Fruit fly (Drosophila melanogaster): ENCODE measurements around the gene Tcs5.

DNA sequence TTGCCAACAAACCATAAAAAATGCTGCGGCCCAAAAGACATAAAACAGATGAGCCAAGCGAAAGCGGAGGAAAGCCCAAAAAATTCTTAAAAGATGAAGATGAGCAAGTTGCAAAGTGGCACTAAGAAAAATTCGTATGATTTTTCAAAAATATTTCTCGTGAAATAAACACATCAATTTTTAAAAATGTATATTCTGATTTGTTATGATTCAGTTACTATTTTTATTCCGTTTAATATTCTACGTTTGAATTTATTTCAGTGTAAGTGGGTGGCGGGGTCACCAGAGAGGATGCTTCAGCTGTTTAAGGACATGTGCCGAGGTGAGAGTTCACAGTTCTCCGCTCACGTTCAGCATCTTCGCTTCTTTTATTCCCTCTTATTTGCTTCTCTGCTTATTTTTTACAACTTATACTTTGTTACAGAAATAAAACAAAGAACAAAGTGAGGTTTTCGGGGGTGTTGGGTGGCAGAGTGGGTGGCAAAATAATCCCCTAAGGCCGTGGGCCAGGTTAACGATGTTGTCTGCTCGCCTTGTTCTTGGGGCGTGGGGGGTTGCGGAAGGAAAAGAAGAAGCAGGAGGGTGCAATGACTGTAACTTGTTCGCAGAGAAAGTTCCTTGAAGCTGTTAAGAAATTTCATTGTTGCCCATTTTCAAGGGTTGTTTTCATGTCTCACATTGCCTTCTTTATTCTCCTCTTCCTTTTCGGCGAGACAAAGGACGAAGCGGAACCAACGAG lies 43.2 kb upstream of the Tcs5 start:
- TF ChIP-seq CG10431 (GFP tag; optimal IDR thresholded peaks at IDR 0.05) (no peak), CG17612 (GFP tag; IDR thresholded peaks at IDR 0.05) (no peak), CG42726 (GFP tag; IDR thresholded peaks at IDR 0.05; ENCODE audit: partially characterized antibody) (no peak), B-H2 (GFP tag; optimal IDR thresholded peaks at IDR 0.05) (no peak), CG14860 (GFP tag; IDR thresholded peaks at IDR 0.05; ENCODE audit: partially characterized antibody) (no peak)

Measured in whole organism, embryonic.